Worm (Caenorhabditis elegans) whole organism, L1 larva: Measurements from ENCODE around the gene F40F8.3.

Experiments used
- C16A3.4 ChIP-seq: fragments of 150-350 bp; optimal IDR thresholded peaks from 2 replicates; lab custom pipeline; 2014; ENCODE audit warnings: missing biosample characterization, missing genetic modification characterization
- C34B4.2 ChIP-seq: sonication (generic microtip); optimal IDR thresholded peaks from 2 replicates; lab custom pipeline; 2017; ENCODE audit warnings: mild to moderate bottlenecking, missing genetic modification characterization, missing compliant biosample characterization
- Y116A8C.19 ChIP-seq: sonication (generic microtip); optimal IDR thresholded peaks from 2 replicates; lab custom pipeline; 2016; ENCODE audit warnings: missing compliant biosample characterization, missing genetic modification characterization, borderline replicate concordance
- aha-1 ChIP-seq: fragments of 150-350 bp; optimal IDR thresholded peaks from 2 replicates; lab custom pipeline; 2014; ENCODE audit warnings: missing biosample characterization, missing genetic modification characterization
- aly-2 ChIP-seq: fragments of 150-350 bp; optimal IDR thresholded peaks from 2 replicates; lab custom pipeline; 2014; ENCODE audit warnings: missing biosample characterization, missing genetic modification characterization
- ama-1 ChIP-seq: fragments of 150-350 bp; optimal IDR thresholded peaks from 2 replicates; lab custom pipeline; 2014
- ceh-8 ChIP-seq: fragments of 200-800 bp; sonication (Bioruptor generic); optimal IDR thresholded peaks from 2 replicates; lab custom pipeline; 2018; ENCODE audit warnings: mild to moderate bottlenecking, missing genetic modification characterization, moderate library complexity, missing compliant biosample characterization
- ceh-88 ChIP-seq: fragments of 200-800 bp; sonication (Bioruptor generic); IDR thresholded peaks from 2 replicates; pipeline ENCODE4 v1.3.6; 2022; ENCODE audit warnings: missing genetic modification characterization, missing compliant biosample characterization
- ceh-90 ChIP-seq: sonication (generic microtip); optimal IDR thresholded peaks from 2 replicates; lab custom pipeline; 2016; ENCODE audit warnings: missing genetic modification characterization, missing compliant biosample characterization
- dpl-1 ChIP-seq, 3 experiments: fragments of 150-350 bp in 2 of 3; sonication (generic microtip) in 1 of 3; optimal IDR thresholded peaks; 2 replicates each; lab custom pipeline; 2014 to 2017; ENCODE audit warnings: missing biosample characterization in 3 of 3, missing genetic modification characterization in 3 of 3, missing genetic modification reagents in 3 of 3
- egl-13 ChIP-seq: sonication (generic microtip); optimal IDR thresholded peaks from 2 replicates; lab custom pipeline; 2016; ENCODE audit warnings: missing genotype, missing genetic modification reagents, missing genetic modification characterization, missing compliant biosample characterization
- egl-27 ChIP-seq, 2 experiments: fragments of 150-350 bp in 1 of 2; sonication (generic microtip); optimal IDR thresholded peaks; 3 replicates each; lab custom pipeline; 2017 to 2018; ENCODE audit warnings: missing biosample characterization in 2 of 2, missing genetic modification characterization in 2 of 2, missing genetic modification reagents in 2 of 2
- fkh-10 ChIP-seq: sonication (generic microtip); optimal IDR thresholded peaks from 2 replicates; lab custom pipeline; 2017; ENCODE audit warnings: missing biosample characterization, missing genetic modification reagents, missing genetic modification characterization
- fkh-8 ChIP-seq: sonication (generic microtip); optimal IDR thresholded peaks from 2 replicates; lab custom pipeline; 2016; ENCODE audit warnings: mild to moderate bottlenecking, missing genetic modification characterization, missing compliant biosample characterization
- fos-1 ChIP-seq: fragments of 150-350 bp; optimal IDR thresholded peaks from 2 replicates; lab custom pipeline; 2014; ENCODE audit warnings: missing biosample characterization, missing genetic modification characterization
- irx-1 ChIP-seq: sonication (generic microtip); optimal IDR thresholded peaks from 2 replicates; lab custom pipeline; 2016; ENCODE audit warnings: missing genetic modification characterization, missing compliant biosample characterization
- lin-14 ChIP-seq: fragments of 200-800 bp; sonication (Bioruptor generic); optimal IDR thresholded peaks from 2 replicates; lab custom pipeline; 2018; ENCODE audit warnings: mild to moderate bottlenecking, missing genetic modification characterization, moderate library complexity, missing compliant biosample characterization
- lin-15B ChIP-seq: fragments of 150-350 bp; sonication (generic microtip); optimal IDR thresholded peaks from 3 replicates; lab custom pipeline; 2014; ENCODE audit warnings: missing biosample characterization, missing genetic modification characterization
- lin-35 ChIP-seq, 2 experiments: fragments of 150-350 bp; optimal IDR thresholded peaks; 2 replicates each; lab custom pipeline; 2014; ENCODE audit warnings: missing biosample characterization in 2 of 2, missing genetic modification characterization in 2 of 2, missing genetic modification reagents in 2 of 2
- mab-9 ChIP-seq: fragments of 200-800 bp; sonication (Bioruptor generic); IDR thresholded peaks from 2 replicates; pipeline ENCODE4 v1.3.6; 2022; ENCODE audit warnings: missing genetic modification reagents, missing genetic modification characterization, missing compliant biosample characterization
- mdl-1 ChIP-seq, 2 experiments: fragments of 150-350 bp; optimal IDR thresholded peaks; 2 replicates each; lab custom pipeline; 2014 to 2017; ENCODE audit warnings: missing biosample characterization in 2 of 2, missing genetic modification characterization in 2 of 2, inconsistent platforms in 1 of 2
- nhr-20 ChIP-seq: sonication (generic microtip); optimal IDR thresholded peaks from 2 replicates; lab custom pipeline; 2016; ENCODE audit warnings: mild to moderate bottlenecking, missing genetic modification characterization, missing compliant biosample characterization
- nhr-237 ChIP-seq: fragments of 150-350 bp; optimal IDR thresholded peaks from 2 replicates; lab custom pipeline; 2014; ENCODE audit warnings: missing biosample characterization, missing genetic modification characterization
- pax-3 ChIP-seq: fragments of 200-800 bp; sonication (Bioruptor generic); optimal IDR thresholded peaks from 2 replicates; lab custom pipeline; 2018; ENCODE audit warnings: mild to moderate bottlenecking, missing genetic modification characterization, moderate library complexity, missing compliant biosample characterization
- pqm-1 ChIP-seq: sonication (generic microtip); optimal IDR thresholded peaks from 3 replicates; lab custom pipeline; 2017; ENCODE audit warnings: missing biosample characterization, missing genetic modification characterization
- skn-1 ChIP-seq: fragments of 150-350 bp; optimal IDR thresholded peaks from 2 replicates; lab custom pipeline; 2014; ENCODE audit warnings: missing biosample characterization, missing genetic modification characterization
- sox-4 ChIP-seq: sonication (generic microtip); optimal IDR thresholded peaks from 2 replicates; lab custom pipeline; 2016; ENCODE audit warnings: missing genetic modification characterization, missing compliant biosample characterization
- swsn-7 ChIP-seq: sonication (generic microtip); optimal IDR thresholded peaks from 2 replicates; lab custom pipeline; 2016; ENCODE audit warnings: missing genetic modification characterization, missing compliant biosample characterization
- tlp-1 ChIP-seq: fragments of 150-350 bp; optimal IDR thresholded peaks from 2 replicates; lab custom pipeline; 2014; ENCODE audit warnings: missing biosample characterization, missing genetic modification characterization
- unc-30 ChIP-seq: sonication (generic microtip); optimal IDR thresholded peaks from 2 replicates; lab custom pipeline; 2017; ENCODE audit warnings: missing biosample characterization, missing genetic modification characterization
- unc-86 ChIP-seq: sonication (generic microtip); optimal IDR thresholded peaks from 2 replicates; lab custom pipeline; 2016; ENCODE audit warnings: missing genetic modification characterization, missing compliant biosample characterization
- vab-15 ChIP-seq: sonication (generic microtip); optimal IDR thresholded peaks from 2 replicates; lab custom pipeline; 2017; ENCODE audit warnings: missing genotype, mild to moderate bottlenecking, missing genetic modification characterization, missing compliant biosample characterization
- xbp-1 ChIP-seq: sonication (generic microtip); optimal IDR thresholded peaks from 2 replicates; lab custom pipeline; 2016; ENCODE audit warnings: missing genetic modification characterization, missing compliant biosample characterization
- zag-1 ChIP-seq: fragments of 150-350 bp; optimal IDR thresholded peaks from 2 replicates; lab custom pipeline; 2014; ENCODE audit warnings: missing biosample characterization, missing genetic modification characterization
- ztf-11 ChIP-seq, 2 experiments: sonication (generic microtip); optimal IDR thresholded peaks; 2 replicates each; lab custom pipeline; 2016 to 2017; ENCODE audit warnings: missing genetic modification characterization in 2 of 2, missing biosample characterization in 1 of 2, missing compliant biosample characterization in 1 of 2

F40F8.3 gene

ce11 chrII:11128989-11129388, at the start of gene F40F8.3:
Gene F40F8.3, plus strand, starts transcription at chrII:11129289.
- TF ChIP-seq Y116A8C.19 (tag; lab: Kevin White, UChicago), result no peak
- no peak for TF ChIP-seq unc-86 (tag; lab: Kevin White, UChicago)
- TF ChIP-seq pqm-1 (tag; lab: Kevin White, UChicago), result no peak
- no peak for TF ChIP-seq swsn-7 (tag; lab: Kevin White, UChicago)
- no peak for TF ChIP-seq aha-1
- no peak for TF ChIP-seq nhr-20 (tag; lab: Kevin White, UChicago)

- TF ChIP-seq dpl-1 (GFP tag; optimal IDR thresholded peaks at IDR 0.05; lab: Kevin White, UChicago), result no peak
- TF ChIP-seq lin-35 (GFP tag; optimal IDR thresholded peaks at IDR 0.05; lab: Kevin White, UChicago), result no peak
- TF ChIP-seq ceh-8, result no peak
- no peak for TF ChIP-seq C16A3.4 (tag; lab: Kevin White, UChicago)
- TF ChIP-seq unc-86 (tag; lab: Kevin White, UChicago), result no peak
- no peak for TF ChIP-seq vab-15
- TF ChIP-seq irx-1, result no peak
- TF ChIP-seq ceh-88, result no peak
- TF ChIP-seq fos-1 (tag; lab: Kevin White, UChicago), result no peak
- no peak for TF ChIP-seq C34B4.2 (tag; lab: Kevin White, UChicago)
- no peak for TF ChIP-seq tlp-1 (tag; lab: Kevin White, UChicago)
- no peak for TF ChIP-seq mdl-1 (tag; optimal IDR thresholded peaks at IDR 0.05; lab: Kevin White, UChicago)
- TF ChIP-seq, all 84 proteins: peak for 0
Observed at ce11 chrII:11086770-11087169, 42.3 kb upstream of the F40F8.3 start.

ce11 chrII:11088137-11088536, 41.0 kb upstream of the F40F8.3 start:
- TF ChIP-seq ztf-11 (tag; optimal IDR thresholded peaks at IDR 0.05; lab: Kevin White, UChicago), result no peak
- peak; percentile 6 for TF ChIP-seq lin-14
- TF ChIP-seq, all 84 proteins: peak for 1

ce11 chrII:11089356-11089755, 39.7 kb upstream of the F40F8.3 start, which contains the start of gene unc-53:
Gene unc-53, minus strand, starts transcription at chrII:11089456.
- TF ChIP-seq nhr-237 (tag; lab: Kevin White, UChicago) (no peak), irx-1 (no peak), unc-30 (tag; lab: Kevin White, UChicago) (no peak), xbp-1 (tag; lab: Kevin White, UChicago) (no peak), mdl-1 (tag; optimal IDR thresholded peaks at IDR 0.05; lab: Kevin White, UChicago) (no peak)

ce11 chrII:11091577-11091976, 37.5 kb upstream of the F40F8.3 start:
- TF ChIP-seq ceh-90 (tag; lab: Kevin White, UChicago) (no peak), zag-1 (tag; lab: Kevin White, UChicago) (no peak), fkh-8 (tag; lab: Kevin White, UChicago) (no peak), lin-15B (tag; lab: Kevin White, UChicago) (no peak), unc-30 (tag; lab: Kevin White, UChicago) (no peak), pax-3 (tag; lab: Kevin White, UChicago) (no peak), mab-9 (no peak), C34B4.2 (tag; lab: Kevin White, UChicago) (no peak), egl-13 (no peak), fos-1 (tag; lab: Kevin White, UChicago) (no peak), ama-1 (no peak), aly-2 (tag; lab: Kevin White, UChicago) (no peak), ztf-11 (tag; optimal IDR thresholded peaks at IDR 0.05; lab: Kevin White, UChicago) (no peak), sox-4 (tag; lab: Kevin White, UChicago) (no peak), egl-27 (tag; optimal IDR thresholded peaks at IDR 0.05; lab: Kevin White, UChicago) (no peak), lin-14 (peak; percentile 69), fkh-10 (GFP tag; lab: Kevin White, UChicago) (peak; percentile 75), skn-1 (no peak)
